Worm (Caenorhabditis elegans) whole organism, L1 larva: ENCODE results near the gene C49H3.16.
A peak's percentile ranks its signal among the peaks of the same experiment; 100 is the strongest.

ENCODE experiments used
- C16A3.4 ChIP-seq: fragments of 150-350 bp; optimal IDR thresholded peaks from 2 replicates; lab custom pipeline; 2014; ENCODE audit warnings: missing biosample characterization, missing genetic modification characterization
- F16B12.6 ChIP-seq: fragments of 150-350 bp; optimal IDR thresholded peaks from 2 replicates; lab custom pipeline; 2014; ENCODE audit warnings: missing biosample characterization, missing genetic modification characterization
- Y116A8C.19 ChIP-seq: sonication (generic microtip); optimal IDR thresholded peaks from 2 replicates; lab custom pipeline; 2016; ENCODE audit warnings: missing compliant biosample characterization, missing genetic modification characterization, borderline replicate concordance
- alr-1 ChIP-seq: fragments of 200-800 bp; sonication (Bioruptor generic); optimal IDR thresholded peaks from 2 replicates; lab custom pipeline; 2018; ENCODE audit warnings: borderline replicate concordance, mild to moderate bottlenecking, missing genetic modification characterization, missing compliant biosample characterization
- aly-2 ChIP-seq: fragments of 150-350 bp; optimal IDR thresholded peaks from 2 replicates; lab custom pipeline; 2014; ENCODE audit warnings: missing biosample characterization, missing genetic modification characterization
- ceh-82 ChIP-seq, 3 experiments: fragments of 150-350 bp in 1 of 3; sonication (generic microtip) in 2 of 3; optimal IDR thresholded peaks; 2 replicates each; lab custom pipeline; 2014 to 2017; ENCODE audit warnings: missing biosample characterization in 3 of 3, missing genetic modification characterization in 3 of 3
- ceh-88 ChIP-seq: fragments of 200-800 bp; sonication (Bioruptor generic); IDR thresholded peaks from 2 replicates; pipeline ENCODE4 v1.3.6; 2022; ENCODE audit warnings: missing genetic modification characterization, missing compliant biosample characterization
- ceh-90 ChIP-seq: sonication (generic microtip); optimal IDR thresholded peaks from 2 replicates; lab custom pipeline; 2016; ENCODE audit warnings: missing genetic modification characterization, missing compliant biosample characterization
- ces-1 ChIP-seq: fragments of 150-350 bp; optimal IDR thresholded peaks from 2 replicates; lab custom pipeline; 2014; ENCODE audit warnings: missing biosample characterization, missing genetic modification reagents, missing genetic modification characterization
- dsc-1 ChIP-seq: sonication (generic microtip); optimal IDR thresholded peaks from 2 replicates; lab custom pipeline; 2016; ENCODE audit warnings: mild to moderate bottlenecking, missing genetic modification characterization, missing compliant biosample characterization
- efl-1 ChIP-seq, 4 experiments: fragments of 150-350 bp; optimal IDR thresholded peaks in 3 of 4; peaks in 1 of 4; 1 replicate in 1 of 4; 2 replicates in 3 of 4; lab custom pipeline; 2014; ENCODE audit warnings: missing biosample characterization in 2 of 4, missing genetic modification characterization in 2 of 4, missing genetic modification reagents in 2 of 4
- efl-3 ChIP-seq: fragments of 200-800 bp; sonication (Bioruptor generic); optimal IDR thresholded peaks from 2 replicates; lab custom pipeline; 2018; ENCODE audit warnings: mild to moderate bottlenecking, missing genetic modification characterization, missing compliant biosample characterization
- egl-27 ChIP-seq, 2 experiments: fragments of 150-350 bp in 1 of 2; sonication (generic microtip); optimal IDR thresholded peaks; 3 replicates each; lab custom pipeline; 2017 to 2018; ENCODE audit warnings: missing biosample characterization in 2 of 2, missing genetic modification characterization in 2 of 2, missing genetic modification reagents in 2 of 2
- elt-2 ChIP-seq: sonication (generic microtip); optimal IDR thresholded peaks from 2 replicates; lab custom pipeline; 2016; ENCODE audit warnings: missing genetic modification characterization, mild to moderate bottlenecking, inconsistent platforms, missing compliant biosample characterization, missing genetic modification reagents
- ets-5 ChIP-seq: fragments of 200-800 bp; sonication (Bioruptor generic); IDR thresholded peaks from 2 replicates; pipeline ENCODE4 v1.3.6; 2022; ENCODE audit warnings: missing genetic modification characterization, missing compliant biosample characterization
- hlh-17 ChIP-seq: fragments of 200-800 bp; sonication (Bioruptor generic); optimal IDR thresholded peaks from 2 replicates; lab custom pipeline; 2018; ENCODE audit warnings: missing genetic modification characterization, mild to moderate bottlenecking, missing compliant biosample characterization, moderate library complexity, borderline replicate concordance
- hlh-4 ChIP-seq: sonication (generic microtip); optimal IDR thresholded peaks from 2 replicates; lab custom pipeline; 2016; ENCODE audit warnings: mild to moderate bottlenecking, missing genetic modification characterization, missing compliant biosample characterization
- hpl-2 ChIP-seq: fragments of 150-350 bp; optimal IDR thresholded peaks from 2 replicates; lab custom pipeline; 2014; ENCODE audit warnings: missing biosample characterization, missing genetic modification reagents, missing genetic modification characterization
- isw-1 ChIP-seq: fragments of 200-800 bp; sonication (Bioruptor generic); IDR thresholded peaks from 2 replicates; pipeline ENCODE4 v1.3.6; 2022; ENCODE audit warnings: missing genetic modification characterization, missing compliant biosample characterization
- lin-13 ChIP-seq: fragments of 150-350 bp; optimal IDR thresholded peaks from 2 replicates; lab custom pipeline; 2014; ENCODE audit warnings: missing biosample characterization, missing genetic modification reagents, missing genetic modification characterization
- lin-14 ChIP-seq: fragments of 200-800 bp; sonication (Bioruptor generic); optimal IDR thresholded peaks from 2 replicates; lab custom pipeline; 2018; ENCODE audit warnings: mild to moderate bottlenecking, missing genetic modification characterization, moderate library complexity, missing compliant biosample characterization
- lin-39 ChIP-seq: fragments of 150-350 bp; optimal IDR thresholded peaks from 2 replicates; lab custom pipeline; 2014; ENCODE audit warnings: missing biosample characterization, missing genetic modification reagents, missing genetic modification characterization
- lir-3 ChIP-seq: sonication (generic microtip); optimal IDR thresholded peaks from 2 replicates; lab custom pipeline; 2016; ENCODE audit warnings: mild to moderate bottlenecking, missing genetic modification characterization, moderate library complexity, missing compliant biosample characterization; ENCODE audit not compliant: poor library complexity
- lsy-2 ChIP-seq, 2 experiments: fragments of 150-350 bp; optimal IDR thresholded peaks; 2 replicates each; lab custom pipeline; 2014; ENCODE audit warnings: missing biosample characterization in 2 of 2, missing genetic modification characterization in 2 of 2
- mab-9 ChIP-seq: fragments of 200-800 bp; sonication (Bioruptor generic); IDR thresholded peaks from 2 replicates; pipeline ENCODE4 v1.3.6; 2022; ENCODE audit warnings: missing genetic modification reagents, missing genetic modification characterization, missing compliant biosample characterization
- nhr-12 ChIP-seq: sonication (generic microtip); optimal IDR thresholded peaks from 2 replicates; lab custom pipeline; 2017; ENCODE audit warnings: missing biosample characterization, missing genetic modification characterization
- nhr-19 ChIP-seq: fragments of 200-800 bp; sonication (Bioruptor generic); conservative IDR thresholded peaks from 2 replicates; pipeline ENCODE4 v1.3.6; 2022; ENCODE audit warnings: missing genetic modification characterization, missing compliant biosample characterization
- nhr-47 ChIP-seq: sonication (generic microtip); optimal IDR thresholded peaks from 2 replicates; lab custom pipeline; 2016; ENCODE audit warnings: mild to moderate bottlenecking, missing genetic modification characterization, moderate library complexity, missing compliant biosample characterization
- nhr-71 ChIP-seq: sonication (generic microtip); optimal IDR thresholded peaks from 2 replicates; lab custom pipeline; 2016; ENCODE audit warnings: mild to moderate bottlenecking, missing genetic modification characterization, moderate library complexity, missing compliant biosample characterization
- nhr-76 ChIP-seq: sonication (generic microtip); optimal IDR thresholded peaks from 2 replicates; lab custom pipeline; 2017; ENCODE audit warnings: missing biosample characterization, missing genetic modification characterization
- nhr-77 ChIP-seq: fragments of 150-350 bp; optimal IDR thresholded peaks from 2 replicates; lab custom pipeline; 2014; ENCODE audit warnings: missing biosample characterization, missing genetic modification characterization
- nhr-85 ChIP-seq: sonication (generic microtip); peaks from one replicate; lab custom pipeline; 2016; ENCODE audit warnings: missing genetic modification characterization, inconsistent platforms, missing compliant biosample characterization
- nhr-90 ChIP-seq: sonication (generic microtip); optimal IDR thresholded peaks from 2 replicates; lab custom pipeline; 2016; ENCODE audit warnings: mild to moderate bottlenecking, missing genetic modification characterization, missing compliant biosample characterization; ENCODE audit not compliant: poor library complexity
- pag-3 ChIP-seq: sonication (generic microtip); optimal IDR thresholded peaks from 2 replicates; lab custom pipeline; 2017; ENCODE audit warnings: missing genetic modification characterization, mild to moderate bottlenecking, missing compliant biosample characterization, antibody characterized with exemption, borderline replicate concordance; ENCODE audit not compliant: insufficient read depth
- pax-3 ChIP-seq: fragments of 200-800 bp; sonication (Bioruptor generic); optimal IDR thresholded peaks from 2 replicates; lab custom pipeline; 2018; ENCODE audit warnings: mild to moderate bottlenecking, missing genetic modification characterization, moderate library complexity, missing compliant biosample characterization
- pqm-1 ChIP-seq: sonication (generic microtip); optimal IDR thresholded peaks from 3 replicates; lab custom pipeline; 2017; ENCODE audit warnings: missing biosample characterization, missing genetic modification characterization
- skn-1 ChIP-seq: fragments of 150-350 bp; optimal IDR thresholded peaks from 2 replicates; lab custom pipeline; 2014; ENCODE audit warnings: missing biosample characterization, missing genetic modification characterization
- snpc-4 ChIP-seq: fragments of 150-350 bp; optimal IDR thresholded peaks from 2 replicates; lab custom pipeline; 2014; ENCODE audit warnings: missing biosample characterization, missing genetic modification characterization
- snu-23 ChIP-seq: sonication (generic microtip); optimal IDR thresholded peaks from 2 replicates; lab custom pipeline; 2016; ENCODE audit warnings: missing genetic modification characterization, missing compliant biosample characterization
- sox-4 ChIP-seq: sonication (generic microtip); optimal IDR thresholded peaks from 2 replicates; lab custom pipeline; 2016; ENCODE audit warnings: missing genetic modification characterization, missing compliant biosample characterization
- swsn-7 ChIP-seq: sonication (generic microtip); optimal IDR thresholded peaks from 2 replicates; lab custom pipeline; 2016; ENCODE audit warnings: missing genetic modification characterization, missing compliant biosample characterization
- tbx-2 ChIP-seq: sonication (generic microtip); optimal IDR thresholded peaks from 2 replicates; lab custom pipeline; 2016; ENCODE audit warnings: missing genetic modification characterization, missing compliant biosample characterization
- tlp-1 ChIP-seq: fragments of 150-350 bp; optimal IDR thresholded peaks from 2 replicates; lab custom pipeline; 2014; ENCODE audit warnings: missing biosample characterization, missing genetic modification characterization
- unc-130 ChIP-seq: fragments of 150-350 bp; optimal IDR thresholded peaks from 2 replicates; lab custom pipeline; 2017; ENCODE audit warnings: missing biosample characterization, missing genetic modification characterization, inconsistent platforms
- unc-62 ChIP-seq: fragments of 150-350 bp; optimal IDR thresholded peaks from 2 replicates; lab custom pipeline; 2014; ENCODE audit warnings: missing biosample characterization, missing genetic modification reagents, missing genetic modification characterization
- unc-98 ChIP-seq: fragments of 200-800 bp; sonication (Bioruptor generic); IDR thresholded peaks from 2 replicates; pipeline ENCODE4 v1.3.6; 2022; ENCODE audit warnings: missing genetic modification characterization, missing compliant biosample characterization
- vab-15 ChIP-seq: sonication (generic microtip); optimal IDR thresholded peaks from 2 replicates; lab custom pipeline; 2017; ENCODE audit warnings: missing genotype, mild to moderate bottlenecking, missing genetic modification characterization, missing compliant biosample characterization
- xbp-1 ChIP-seq: sonication (generic microtip); optimal IDR thresholded peaks from 2 replicates; lab custom pipeline; 2016; ENCODE audit warnings: missing genetic modification characterization, missing compliant biosample characterization
- ztf-4 ChIP-seq: fragments of 150-350 bp; optimal IDR thresholded peaks from 2 replicates; lab custom pipeline; 2014; ENCODE audit warnings: missing biosample characterization, missing genetic modification characterization

C49H3.16 gene

ce11 chrIV:7926102-7926840 lies 6.0 kb downstream of the C49H3.16 start, which contains the start of gene rps-2 (continued):
- no peak for TF ChIP-seq tbx-2
- no peak for TF ChIP-seq elt-2 (tag; lab: Kevin White, UChicago)
- TF ChIP-seq ceh-88 (GFP tag; lab: Robert Waterston, UW): no peak
- peak; percentile 31 to 71 for TF ChIP-seq lsy-2 (tag; optimal IDR thresholded peaks at IDR 0.05; lab: Kevin White, UChicago)
- TF ChIP-seq swsn-7: no peak
- no peak for TF ChIP-seq ztf-4 (tag; lab: Kevin White, UChicago)
- peak; percentile 40 to 55 for TF ChIP-seq efl-1 (optimal IDR thresholded peaks at IDR 0.05; lab: Kevin White, UChicago)
- TF ChIP-seq efl-1 (GFP tag; optimal IDR thresholded peaks at IDR 0.05 in 1 of 2; lab: Kevin White, UChicago): peak in 1 of 2 experiments; percentile 34
- no peak for TF ChIP-seq F16B12.6
- TF ChIP-seq pag-3 (tag; lab: Kevin White, UChicago): no peak
- TF ChIP-seq pqm-1 (tag; lab: Kevin White, UChicago): no peak
- TF ChIP-seq snpc-4: no peak
- TF ChIP-seq nhr-90 (tag; lab: Kevin White, UChicago): no peak
- no peak for TF ChIP-seq ceh-90
- TF ChIP-seq nhr-85 (tag; lab: Kevin White, UChicago): no peak
- TF ChIP-seq snu-23 (GFP tag; lab: Kevin White, UChicago): no peak
- no peak for TF ChIP-seq lin-13 (GFP tag; lab: Kevin White, UChicago)
- 0 out of 2 replicates have a peak, but pooled peaks have one; percentile 3 for TF ChIP-seq nhr-19 (GFP tag; lab: Robert Waterston, UW)
- TF ChIP-seq hpl-2: no peak
- TF ChIP-seq lin-39: peak; percentile 3
- peak; percentile 31 for TF ChIP-seq nhr-71 (tag; lab: Kevin White, UChicago)
- peak; percentile 8 for TF ChIP-seq nhr-47 (tag; lab: Kevin White, UChicago)
- TF ChIP-seq alr-1: no peak
- TF ChIP-seq hlh-4: no peak
- peak; percentile 33 for TF ChIP-seq C16A3.4 (tag; lab: Kevin White, UChicago)
- TF ChIP-seq lin-14: no peak
- TF ChIP-seq skn-1 (tag; lab: Kevin White, UChicago): peak; percentile 39
- no peak for TF ChIP-seq mab-9
- TF ChIP-seq ets-5 (GFP tag; lab: Robert Waterston, UW): no peak
- no peak for TF ChIP-seq hlh-17 (GFP tag; lab: Kevin White, UChicago)
- TF ChIP-seq isw-1 (GFP tag; lab: Robert Waterston, UW): no peak
- TF ChIP-seq xbp-1: peak; percentile 15
- TF ChIP-seq ces-1 (GFP tag; lab: Kevin White, UChicago): no peak
- TF ChIP-seq egl-27 (tag; optimal IDR thresholded peaks at IDR 0.05; lab: Kevin White, UChicago): no peak
- no peak for TF ChIP-seq pax-3 (tag; lab: Kevin White, UChicago)
- TF ChIP-seq vab-15 (tag; lab: Kevin White, UChicago): no peak
- no peak for TF ChIP-seq dsc-1 (tag; lab: Kevin White, UChicago)
- no peak for TF ChIP-seq aly-2
- no peak for TF ChIP-seq lir-3 (tag; lab: Kevin White, UChicago)
- no peak for TF ChIP-seq ceh-82 (tag; optimal IDR thresholded peaks at IDR 0.05; lab: Kevin White, UChicago)
- no peak for TF ChIP-seq tlp-1 (tag; lab: Kevin White, UChicago)
- TF ChIP-seq nhr-76 (tag; lab: Kevin White, UChicago): no peak
- TF ChIP-seq nhr-12 (tag; lab: Kevin White, UChicago): no peak
- TF ChIP-seq sox-4 (tag; lab: Kevin White, UChicago): no peak
- no peak for TF ChIP-seq Y116A8C.19 (tag; lab: Kevin White, UChicago)
- no peak for TF ChIP-seq nhr-77
- TF ChIP-seq unc-130 (tag; lab: Kevin White, UChicago): no peak
- TF ChIP-seq efl-3 (GFP tag; lab: Kevin White, UChicago): no peak
- no peak for TF ChIP-seq unc-62 (GFP tag; lab: Kevin White, UChicago)
- no peak for TF ChIP-seq unc-98 (GFP tag; lab: Robert Waterston, UW)
